Worm (Caenorhabditis elegans) whole organism, early embryonic: ENCODE data around the gene srxa-13.

Experiments
- B0310.2 ChIP-seq: sonication (generic microtip); optimal IDR thresholded peaks from 2 replicates; lab custom pipeline; 2016; ENCODE audit warnings: mild to moderate bottlenecking, missing genetic modification characterization, missing compliant biosample characterization
- F13C5.2 ChIP-seq: sonication (generic microtip); optimal IDR thresholded peaks from 2 replicates; lab custom pipeline; 2017; ENCODE audit warnings: mild to moderate bottlenecking, missing genetic modification characterization, inconsistent platforms, missing compliant biosample characterization
- aly-1 ChIP-seq: sonication (generic microtip); optimal IDR thresholded peaks from 2 replicates; lab custom pipeline; 2016; ENCODE audit warnings: missing genetic modification characterization, missing compliant biosample characterization
- ama-1 ChIP-seq: fragments of 150-350 bp; optimal IDR thresholded peaks from 2 replicates; lab custom pipeline; 2014
- ets-7 ChIP-seq: sonication (generic microtip); optimal IDR thresholded peaks from 2 replicates; lab custom pipeline; 2016; ENCODE audit warnings: missing genotype, missing genetic modification characterization, missing compliant biosample characterization
- flt-1 ChIP-seq: fragments of 200-800 bp; sonication (Bioruptor generic); IDR thresholded peaks from 2 replicates; pipeline ENCODE4 v1.3.6; 2022; ENCODE audit warnings: missing genetic modification characterization, missing compliant biosample characterization
- hmbx-1 ChIP-seq: sonication (generic microtip); optimal IDR thresholded peaks from 2 replicates; lab custom pipeline; 2016; ENCODE audit warnings: mild to moderate bottlenecking, missing genetic modification characterization, missing compliant biosample characterization
- hnd-1 ChIP-seq: sonication (generic microtip); optimal IDR thresholded peaks from 2 replicates; lab custom pipeline; 2016; ENCODE audit warnings: missing genetic modification characterization, missing compliant biosample characterization
- pes-1 ChIP-seq: fragments of 200-800 bp; sonication (Bioruptor generic); IDR thresholded peaks from 2 replicates; pipeline ENCODE4 v1.3.6; 2022; ENCODE audit warnings: missing genetic modification reagents, missing genetic modification characterization, missing compliant biosample characterization
- scrt-1 ChIP-seq: fragments of 200-800 bp; sonication (Bioruptor generic); IDR thresholded peaks from 2 replicates; pipeline ENCODE4 v1.3.6; 2022; ENCODE audit warnings: missing genetic modification characterization, missing compliant biosample characterization
- sea-1 ChIP-seq: fragments of 200-800 bp; sonication (Bioruptor generic); conservative IDR thresholded peaks from 2 replicates; pipeline ENCODE4 v1.3.6; 2022; ENCODE audit warnings: missing genetic modification characterization, missing compliant biosample characterization
- tbx-11 ChIP-seq: fragments of 200-800 bp; sonication (Bioruptor generic); IDR thresholded peaks from 2 replicates; pipeline ENCODE4 v1.3.6; 2022; ENCODE audit warnings: missing genetic modification characterization, missing compliant biosample characterization
- tbx-37 ChIP-seq: fragments of 200-800 bp; sonication (Bioruptor generic); conservative IDR thresholded peaks from 2 replicates; pipeline ENCODE4 v1.3.6; 2022; ENCODE audit warnings: missing genetic modification reagents, missing genetic modification characterization, missing compliant biosample characterization
- tra-4 ChIP-seq: sonication (generic microtip); optimal IDR thresholded peaks from 2 replicates; lab custom pipeline; 2017; ENCODE audit warnings: missing genetic modification characterization, missing compliant biosample characterization

DNA sequence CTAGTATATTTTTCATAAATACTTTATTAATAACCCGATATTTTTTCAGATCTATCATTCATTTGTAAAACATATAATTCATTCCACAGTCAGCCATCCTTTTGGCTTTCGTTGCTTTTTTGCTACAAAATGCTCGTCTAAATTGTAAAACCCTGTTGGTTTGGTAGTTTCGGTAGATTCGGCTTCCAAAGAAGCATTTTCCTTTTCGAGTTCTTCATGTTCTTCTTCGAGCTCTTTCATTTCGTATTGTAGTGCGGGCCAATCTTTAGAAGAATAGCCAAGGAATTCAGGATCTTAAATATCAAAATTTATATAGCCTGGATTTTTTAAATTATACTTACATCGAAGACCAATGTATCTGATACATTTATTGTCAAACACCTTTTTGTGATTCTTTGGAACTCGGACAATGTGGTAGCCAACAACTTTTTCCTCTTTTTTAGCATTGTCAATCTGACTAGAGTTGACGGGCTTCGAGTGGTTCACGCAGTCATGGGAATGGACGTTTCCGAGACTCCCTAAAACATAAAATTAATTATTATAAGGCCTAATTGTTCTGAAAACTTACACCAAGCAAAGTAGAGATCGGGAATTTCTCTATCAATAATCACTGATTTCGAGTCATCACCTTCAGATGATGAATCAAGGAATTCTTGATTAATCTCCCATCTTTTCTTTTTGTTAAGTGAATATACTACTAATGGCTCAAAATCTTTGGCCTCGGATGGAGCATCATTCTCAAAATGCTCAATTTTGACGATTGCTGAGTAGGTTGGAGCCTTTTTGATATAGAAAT lies 21.3 kb upstream of the srxa-13 start:
- TF ChIP-seq ama-1 (lab: Kevin White, UChicago) = no peak
- TF ChIP-seq scrt-1 (GFP tag; lab: Robert Waterston, UW) = no peak
- TF ChIP-seq pes-1 = no peak
- no peak for TF ChIP-seq tra-4 (tag; lab: Kevin White, UChicago)
- TF ChIP-seq hmbx-1 (tag; lab: Kevin White, UChicago) = no peak
- TF ChIP-seq flt-1 (GFP tag; lab: Robert Waterston, UW) = no peak
- TF ChIP-seq tbx-11 (GFP tag; lab: Robert Waterston, UW) = no peak
- no peak for TF ChIP-seq tbx-37
- no peak for TF ChIP-seq F13C5.2 (tag; lab: Kevin White, UChicago)
- TF ChIP-seq hnd-1 (tag; lab: Kevin White, UChicago) = no peak
- no peak for TF ChIP-seq ets-7 (tag; lab: Kevin White, UChicago)
- TF ChIP-seq B0310.2 (tag; lab: Kevin White, UChicago) = no peak
- TF ChIP-seq aly-1 = no peak
- no peak for TF ChIP-seq sea-1 (GFP tag; lab: Robert Waterston, UW)
